Worm (Caenorhabditis elegans): ENCODE results near the gene tbc-6.

- no peak for TF ChIP-seq elt-2 (tag; optimal IDR thresholded peaks at IDR 0.05)
- TF ChIP-seq nhr-11 (tag; optimal IDR thresholded peaks at IDR 0.05), result no peak
- TF ChIP-seq ceh-30 (tag; optimal IDR thresholded peaks at IDR 0.05), result no peak
- no peak for TF ChIP-seq pha-4 (tag; optimal IDR thresholded peaks at IDR 0.05)
Measured at ce11 chrII:6893589-6894245, 45.8 kb downstream of the tbc-6 start, which contains the start of gene adal-1.

Data from whole organism, late embryonic.